Worm (Caenorhabditis elegans) whole organism, L4/young adult: ENCODE results near the gene srg-4.

ENCODE experiments used
- W03F9.2 ChIP-seq: fragments of 150-350 bp; optimal IDR thresholded peaks from 2 replicates; lab custom pipeline; 2014; ENCODE audit warnings: missing biosample characterization, missing genetic modification characterization
- dao-5 ChIP-seq: sonication (generic microtip); optimal IDR thresholded peaks from 2 replicates; lab custom pipeline; 2016; ENCODE audit warnings: missing genotype, missing genetic modification characterization, moderate library complexity, missing compliant biosample characterization
- him-1 ChIP-seq: sonication (generic microtip); optimal IDR thresholded peaks from 2 replicates; lab custom pipeline; 2016; ENCODE audit warnings: missing genotype, missing genetic modification reagents, missing genetic modification characterization, missing compliant biosample characterization

- no peak for TF ChIP-seq him-1 (tag; lab: Kevin White, UChicago)
- TF ChIP-seq W03F9.2 (tag; lab: Kevin White, UChicago), result no peak
- TF ChIP-seq dao-5, result no peak
Measured at ce11 chrIII:6310352-6310751, 48.5 kb upstream of the srg-4 start.
